Fruit fly (Drosophila melanogaster): ENCODE data around the gene wor.

Gene wor

dm6 chr2L:15441852-15442549, 16.6 kb upstream of the wor start (continued):
- TF ChIP-seq pum (GFP tag; optimal IDR thresholded peaks at IDR 0.05) (no peak), slou (GFP tag; optimal IDR thresholded peaks at IDR 0.05) (no peak), CG18764 (GFP tag; optimal IDR thresholded peaks at IDR 0.05) (peak; percentile 34), CG5245 (GFP tag; optimal IDR thresholded peaks at IDR 0.05) (no peak), Hr3 (GFP tag; optimal IDR thresholded peaks at IDR 0.05) (peak; percentile 13), slbo (GFP tag; IDR thresholded peaks at IDR 0.05) (no peak), CG7357 (GFP tag; IDR thresholded peaks at IDR 0.05) (no peak)

dm6 chr2L:15438957-15439356, 13.6 kb upstream of the wor start:
- TF ChIP-seq gem (tag; optimal IDR thresholded peaks at IDR 0.05) (peak; percentile 11), CG12299 (tag; optimal IDR thresholded peaks at IDR 0.05) (no peak), CG2712 (tag; optimal IDR thresholded peaks at IDR 0.05) (peak; percentile 30), CTCF (GFP tag; optimal IDR thresholded peaks at IDR 0.05) (peak; percentile 85), chm (GFP tag; IDR thresholded peaks at IDR 0.05) (no peak), sens-2 (GFP tag; IDR thresholded peaks at IDR 0.05) (0 out of 2 replicates have a peak, but pooled peaks have one; percentile 16), stwl (tag; optimal IDR thresholded peaks at IDR 0.05) (peak; percentile 35)

dm6 chr2L:15435655-15436265, 10.4 kb upstream of the wor start:
- peak; percentile 15; the same call in 1 of the 2 replicates for TF ChIP-seq Adf1 (GFP tag; IDR thresholded peaks at IDR 0.05)
- no peak for TF ChIP-seq Nf-YA (GFP tag; IDR thresholded peaks at IDR 0.05)
- TF ChIP-seq Nf-YB (GFP tag; optimal IDR thresholded peaks at IDR 0.05), result peak; percentile 35
- TF ChIP-seq abd-A (tag; optimal IDR thresholded peaks at IDR 0.05), result peak; percentile 12
- TF ChIP-seq chinmo (GFP tag; IDR thresholded peaks at IDR 0.05; ENCODE audit: partially characterized antibody), result 0 out of 4 replicates have a peak, but pooled peaks have one; percentile 48
- TF ChIP-seq Deaf1 (tag; optimal IDR thresholded peaks at IDR 0.05), result peak; percentile 68
- peak; percentile 87 for TF ChIP-seq wor (GFP tag; IDR thresholded peaks at IDR 0.05)
- TF ChIP-seq CG14860 (GFP tag; IDR thresholded peaks at IDR 0.05; ENCODE audit: partially characterized antibody), result 0 out of 3 replicates have a peak, but pooled peaks have one; percentile 17
- TF ChIP-seq Med (GFP tag), result peak; percentile 5
- peak; percentile 90 for TF ChIP-seq pros (GFP tag; optimal IDR thresholded peaks at IDR 0.05)
- TF ChIP-seq Bgb (GFP tag; IDR thresholded peaks at IDR 0.05; ENCODE audit: partially characterized antibody), result 0 out of 2 replicates have a peak, but pooled peaks have one; percentile 22
- no peak for TF ChIP-seq CG33213 (GFP tag; optimal IDR thresholded peaks at IDR 0.05)
- peak; percentile 83 for TF ChIP-seq seq (GFP tag; IDR thresholded peaks at IDR 0.05)
- no peak for TF ChIP-seq tll (GFP tag; optimal IDR thresholded peaks at IDR 0.05)
- TF ChIP-seq ewg (GFP tag; optimal IDR thresholded peaks at IDR 0.05), result peak; percentile 78
- TF ChIP-seq oc (tag; optimal IDR thresholded peaks at IDR 0.05), result peak; percentile 11
- TF ChIP-seq HLH54F (GFP tag; optimal IDR thresholded peaks at IDR 0.05), result no peak
- TF ChIP-seq row (GFP tag; IDR thresholded peaks at IDR 0.05), result no peak
- peak; percentile 74 for TF ChIP-seq Nf-YC (tag; optimal IDR thresholded peaks at IDR 0.05)
- TF ChIP-seq scrt (GFP tag; optimal IDR thresholded peaks at IDR 0.05), result peak; percentile 86
- peak; percentile 95 for TF ChIP-seq nerfin-1 (tag; optimal IDR thresholded peaks at IDR 0.05)
- TF ChIP-seq C15 (GFP tag; IDR thresholded peaks at IDR 0.05), result no peak
- TF ChIP-seq da (GFP tag; optimal IDR thresholded peaks at IDR 0.05), result peak; percentile 7
- TF ChIP-seq Rfx (GFP tag; IDR thresholded peaks at IDR 0.05), result peak; percentile 36; the same call in 1 of the 2 replicates
- no peak for TF ChIP-seq CG43689 (GFP tag; IDR thresholded peaks at IDR 0.05)
- peak; percentile 7 for TF ChIP-seq Hey (tag; optimal IDR thresholded peaks at IDR 0.05)
- peak; percentile 9 for TF ChIP-seq sd (tag; optimal IDR thresholded peaks at IDR 0.05)
- 0 out of 3 replicates have a peak, but pooled peaks have one; percentile 46 for TF ChIP-seq z (GFP tag; IDR thresholded peaks at IDR 0.05)
- no peak for TF ChIP-seq Lim3 (GFP tag; IDR thresholded peaks at IDR 0.05)
- 0 out of 3 replicates have a peak, but pooled peaks have one; percentile 35 for TF ChIP-seq CG6791 (GFP tag; IDR thresholded peaks at IDR 0.05; ENCODE audit: partially characterized antibody)
- TF ChIP-seq sens (GFP tag), result peak; percentile 50

Measured in whole organism, embryonic.